ENCODE assay signal across 3 worm cellular contexts in the genomic region with DNA sequence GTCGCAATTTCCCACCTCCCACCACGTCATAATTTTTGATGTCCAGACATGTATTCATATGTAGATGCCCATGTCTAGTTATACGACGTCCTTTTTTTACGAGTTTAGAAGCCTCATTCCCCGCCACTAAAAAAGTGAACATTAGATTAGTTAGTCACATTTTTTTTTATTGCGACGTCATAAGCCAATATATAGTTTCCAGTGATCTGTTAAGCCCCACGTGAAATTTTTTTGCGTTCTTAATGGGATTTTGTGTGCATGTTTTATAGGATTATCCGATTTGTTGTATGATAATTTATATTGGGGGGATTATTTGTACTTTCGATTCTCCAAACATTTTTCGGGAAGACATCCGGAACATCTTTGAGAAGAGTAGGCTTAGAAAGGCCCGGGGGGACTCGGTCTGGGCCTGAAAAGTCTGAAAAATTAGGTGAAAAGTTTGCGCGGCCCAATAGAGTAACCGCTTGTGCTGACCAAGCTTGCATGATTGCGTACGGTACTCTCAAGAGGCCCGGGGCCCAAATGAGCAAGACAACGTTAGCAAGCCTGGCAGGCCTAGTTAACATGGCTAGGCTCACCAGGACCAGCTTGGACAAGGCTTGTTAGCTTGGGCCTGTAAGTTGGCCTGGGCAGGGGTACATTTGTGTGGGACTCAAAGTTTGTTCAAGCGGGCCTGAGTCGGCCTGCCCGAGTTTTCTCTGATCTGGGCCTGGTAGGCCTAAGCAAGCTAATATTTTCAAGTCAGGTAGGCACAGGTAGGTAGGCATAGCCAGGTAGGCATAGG.
TF ChIP-seq lines count a peak whose summit lies in the region.

No protein-coding gene starts in this region.

TF ChIP-seq in whole organism, L1 larva, 84 proteins besides CTCF, POLR2A, EP300 and RAD21:
- TF ChIP-seq lin-39 (tag; optimal IDR thresholded peaks at IDR 0.05; lab: Kevin White, UChicago) (no peak), alr-1 (tag; optimal IDR thresholded peaks at IDR 0.05; lab: Kevin White, UChicago; ENCODE audit: borderline replicate concordance) (no peak), fkh-8 (tag; optimal IDR thresholded peaks at IDR 0.05; lab: Kevin White, UChicago) (peak; percentile 22), nhr-47 (tag; optimal IDR thresholded peaks at IDR 0.05; lab: Kevin White, UChicago) (peak; percentile 23), dsc-1 (tag; optimal IDR thresholded peaks at IDR 0.05; lab: Kevin White, UChicago) (peak; percentile 95), sup-37 (GFP tag; optimal IDR thresholded peaks at IDR 0.05; lab: Kevin White, UChicago) (no peak)
TF ChIP-seq in whole organism, L1 larva: peak in this region for 3.

TF ChIP-seq in whole organism, L4 larva, 104 proteins besides CTCF, POLR2A, EP300 and RAD21:
- 0 out of 2 replicates have a peak, but pooled peaks have one; percentile 22 for TF ChIP-seq set-16 (GFP tag; IDR thresholded peaks at IDR 0.05; lab: Robert Waterston, UW)
- peak; percentile 76 for TF ChIP-seq aha-1 (tag; lab: Kevin White, UChicago)
- 0 out of 2 replicates have a peak, but pooled peaks have one; percentile 3 for TF ChIP-seq arid-1 (GFP tag; conservative IDR thresholded peaks at IDR 0.05; lab: Robert Waterston, UW)
- no peak for TF ChIP-seq lin-39 (tag; optimal IDR thresholded peaks at IDR 0.05; lab: Kevin White, UChicago)

TF ChIP-seq in whole organism, young adult, 124 proteins besides CTCF, POLR2A, EP300 and RAD21:
- TF ChIP-seq zfh-2 (GFP tag; conservative IDR thresholded peaks at IDR 0.05; lab: Robert Waterston, UW) (peak; percentile 50; the same call in 1 of the 2 replicates), madf-6 (GFP tag; IDR thresholded peaks at IDR 0.05; lab: Robert Waterston, UW) (no peak), tbp1 (GFP tag; optimal IDR thresholded peaks at IDR 0.05; lab: Kevin White, UChicago) (no peak), repo-1 (tag; optimal IDR thresholded peaks at IDR 0.05; lab: Kevin White, UChicago) (no peak)
